Worm (Caenorhabditis elegans) whole organism, L4 larva: ENCODE measurements around the gene W02D7.12.

ENCODE experiments used
- F10B5.3 ChIP-seq: sonication (generic microtip); optimal IDR thresholded peaks from 2 replicates; lab custom pipeline; 2016; ENCODE audit warnings: mild to moderate bottlenecking, missing genetic modification characterization, missing compliant biosample characterization
- F26F4.8 ChIP-seq: fragments of 200-800 bp; sonication (Bioruptor generic); conservative IDR thresholded peaks from 2 replicates; pipeline ENCODE4 v1.3.6; 2022; ENCODE audit warnings: missing genetic modification characterization, missing compliant biosample characterization
- F37D6.2 ChIP-seq: sonication (generic microtip); optimal IDR thresholded peaks from 2 replicates; lab custom pipeline; 2016; ENCODE audit warnings: mild to moderate bottlenecking, missing genetic modification characterization, missing compliant biosample characterization
- F49E8.2 ChIP-seq: sonication (generic microtip); optimal IDR thresholded peaks from 2 replicates; lab custom pipeline; 2016; ENCODE audit warnings: missing compliant biosample characterization, mild to moderate bottlenecking, missing genetic modification characterization, borderline replicate concordance
- R02D3.7 ChIP-seq: fragments of 150-350 bp; sonication (generic microtip); optimal IDR thresholded peaks from 3 replicates; lab custom pipeline; 2014; ENCODE audit warnings: missing biosample characterization, missing genetic modification characterization
- T20F7.1 ChIP-seq: fragments of 200-800 bp; sonication (Bioruptor generic); optimal IDR thresholded peaks from 2 replicates; lab custom pipeline; 2018; ENCODE audit warnings: mild to moderate bottlenecking, missing genetic modification characterization, missing compliant biosample characterization
- T26A8.4 ChIP-seq: fragments of 200-800 bp; sonication (Bioruptor generic); IDR thresholded peaks from 2 replicates; pipeline ENCODE4 v1.3.6; 2022; ENCODE audit warnings: missing genetic modification characterization, missing compliant biosample characterization
- ZK546.5 ChIP-seq, 2 experiments: sonication (generic microtip); optimal IDR thresholded peaks; 2 replicates each; lab custom pipeline; 2017; ENCODE audit warnings: missing biosample characterization in 2 of 2, missing genetic modification characterization in 2 of 2
- arid-1 ChIP-seq: fragments of 200-800 bp; sonication (Bioruptor generic); conservative IDR thresholded peaks from 2 replicates; pipeline ENCODE4 v1.3.6; 2022; ENCODE audit warnings: missing genetic modification reagents, missing genetic modification characterization, missing compliant biosample characterization
- attf-4 ChIP-seq: sonication (generic microtip); optimal IDR thresholded peaks from 3 replicates; lab custom pipeline; 2017; ENCODE audit warnings: missing biosample characterization, missing genetic modification characterization
- ceh-82 ChIP-seq: sonication (generic microtip); optimal IDR thresholded peaks from 2 replicates; lab custom pipeline; 2017; ENCODE audit warnings: missing biosample characterization, missing genetic modification characterization
- cey-2 ChIP-seq: sonication (generic microtip); optimal IDR thresholded peaks from 3 replicates; lab custom pipeline; 2017; ENCODE audit warnings: missing genetic modification characterization, mild to moderate bottlenecking, missing compliant biosample characterization, antibody characterized with exemption, borderline replicate concordance; ENCODE audit not compliant: insufficient read depth
- daf-16 ChIP-seq, 3 experiments: sonication (generic microtip); optimal IDR thresholded peaks; 2 replicates each; lab custom pipeline; 2016 to 2017; ENCODE audit warnings: missing genetic modification characterization in 3 of 3, missing genetic modification reagents in 3 of 3, mild to moderate bottlenecking in 2 of 3, missing compliant biosample characterization in 2 of 3, missing biosample characterization in 1 of 3, moderate library complexity in 1 of 3
- dve-1 ChIP-seq: sonication (generic microtip); optimal IDR thresholded peaks from 2 replicates; lab custom pipeline; 2017; ENCODE audit warnings: antibody characterized with exemption, mild to moderate bottlenecking, missing genetic modification characterization, missing compliant biosample characterization; ENCODE audit not compliant: insufficient read depth
- hlh-30 ChIP-seq: sonication (generic microtip); optimal IDR thresholded peaks from 2 replicates; lab custom pipeline; 2017; ENCODE audit warnings: antibody characterized with exemption, mild to moderate bottlenecking, missing genetic modification characterization, missing compliant biosample characterization; ENCODE audit not compliant: insufficient read depth
- lin-15B ChIP-seq: fragments of 150-350 bp; sonication (generic microtip); optimal IDR thresholded peaks from 3 replicates; lab custom pipeline; 2014; ENCODE audit warnings: missing biosample characterization, missing genetic modification characterization
- lin-29 ChIP-seq: fragments of 200-800 bp; sonication (Bioruptor generic); IDR thresholded peaks from 2 replicates; pipeline ENCODE4 v1.3.6; 2022; ENCODE audit warnings: missing genetic modification reagents, missing genetic modification characterization, missing compliant biosample characterization
- lsy-2 ChIP-seq, 2 experiments: fragments of 150-350 bp in 1 of 2; sonication (generic microtip) in 1 of 2; optimal IDR thresholded peaks; 2 replicates each; lab custom pipeline; 2014 to 2017; ENCODE audit warnings: missing biosample characterization in 2 of 2, missing genetic modification characterization in 2 of 2
- mep-1 ChIP-seq: fragments of 150-350 bp; sonication (generic microtip); optimal IDR thresholded peaks from 3 replicates; lab custom pipeline; 2014; ENCODE audit warnings: missing biosample characterization, missing genetic modification characterization
- mes-2 ChIP-seq: sonication (generic microtip); optimal IDR thresholded peaks from 2 replicates; lab custom pipeline; 2016; ENCODE audit warnings: missing genotype, mild to moderate bottlenecking, missing genetic modification characterization, missing compliant biosample characterization; ENCODE audit not compliant: poor library complexity, severe bottlenecking
- mxl-3 ChIP-seq: fragments of 200-800 bp; sonication (Bioruptor generic); optimal IDR thresholded peaks from 2 replicates; lab custom pipeline; 2018; ENCODE audit warnings: mild to moderate bottlenecking, missing genetic modification characterization, missing compliant biosample characterization
- nhr-10 ChIP-seq: fragments of 150-350 bp; optimal IDR thresholded peaks from 2 replicates; lab custom pipeline; 2014; ENCODE audit warnings: missing biosample characterization, missing genetic modification characterization
- nhr-111 ChIP-seq: fragments of 200-800 bp; sonication (Bioruptor generic); optimal IDR thresholded peaks from 2 replicates; lab custom pipeline; 2018; ENCODE audit warnings: mild to moderate bottlenecking, missing genetic modification characterization, missing compliant biosample characterization
- nhr-41 ChIP-seq: fragments of 200-800 bp; sonication (Bioruptor generic); IDR thresholded peaks from 2 replicates; pipeline ENCODE4 v1.3.6; 2022; ENCODE audit warnings: missing genetic modification reagents, missing genetic modification characterization, missing compliant biosample characterization
- nhr-48 ChIP-seq: sonication (generic microtip); optimal IDR thresholded peaks from 2 replicates; lab custom pipeline; 2016; ENCODE audit warnings: mild to moderate bottlenecking, missing genetic modification characterization, missing compliant biosample characterization
- pqm-1 ChIP-seq: sonication (generic microtip); optimal IDR thresholded peaks from 2 replicates; lab custom pipeline; 2017; ENCODE audit warnings: missing biosample characterization, missing genetic modification characterization
- rbr-2 ChIP-seq: sonication (generic microtip); optimal IDR thresholded peaks from 2 replicates; lab custom pipeline; 2016; ENCODE audit warnings: missing genotype, missing genetic modification characterization, missing compliant biosample characterization
- saeg-2 ChIP-seq: fragments of 200-800 bp; sonication (Bioruptor generic); IDR thresholded peaks from 2 replicates; pipeline ENCODE4 v1.3.6; 2022; ENCODE audit warnings: missing genetic modification reagents, missing genetic modification characterization, missing compliant biosample characterization
- sdz-12 ChIP-seq: fragments of 200-800 bp; sonication (Bioruptor generic); optimal IDR thresholded peaks from 2 replicates; lab custom pipeline; 2018; ENCODE audit warnings: mild to moderate bottlenecking, missing genetic modification characterization, missing compliant biosample characterization
- set-16 ChIP-seq: fragments of 200-800 bp; sonication (Bioruptor generic); IDR thresholded peaks from 2 replicates; pipeline ENCODE4 v1.3.6; 2022; ENCODE audit warnings: missing genetic modification reagents, missing genetic modification characterization, missing compliant biosample characterization
- skn-1 ChIP-seq: fragments of 150-350 bp; optimal IDR thresholded peaks from 2 replicates; lab custom pipeline; 2014; ENCODE audit warnings: missing biosample characterization, missing genetic modification characterization
- spr-1 ChIP-seq: sonication (generic microtip); optimal IDR thresholded peaks from 2 replicates; lab custom pipeline; 2016; ENCODE audit warnings: mild to moderate bottlenecking, missing genetic modification characterization, missing compliant biosample characterization
- spr-3 ChIP-seq: fragments of 200-800 bp; sonication (Bioruptor generic); optimal IDR thresholded peaks from 2 replicates; lab custom pipeline; 2018; ENCODE audit warnings: mild to moderate bottlenecking, missing genetic modification characterization, missing compliant biosample characterization
- tag-97 ChIP-seq: fragments of 200-800 bp; sonication (Bioruptor generic); IDR thresholded peaks from 2 replicates; pipeline ENCODE4 v1.3.6; 2022; ENCODE audit warnings: missing genetic modification characterization, missing compliant biosample characterization
- tra-1 ChIP-seq: fragments of 200-800 bp; sonication (Bioruptor generic); IDR thresholded peaks from 2 replicates; pipeline ENCODE4 v1.3.6; 2022; ENCODE audit warnings: missing genetic modification reagents, missing genetic modification characterization, missing compliant biosample characterization
- unc-39 ChIP-seq: sonication (generic microtip); optimal IDR thresholded peaks from 2 replicates; lab custom pipeline; 2017; ENCODE audit warnings: missing biosample characterization, missing genetic modification characterization
- unc-62 ChIP-seq, 3 experiments: fragments of 150-350 bp in 1 of 3; sonication (generic microtip); optimal IDR thresholded peaks in 2 of 3; peaks in 1 of 3; 1 replicate in 1 of 3; 2 replicates in 2 of 3; lab custom pipeline; 2014 to 2017; ENCODE audit warnings: missing biosample characterization in 3 of 3, missing genetic modification characterization in 3 of 3, missing genetic modification reagents in 3 of 3, missing genotype in 1 of 3
- zag-1 ChIP-seq: fragments of 150-350 bp; optimal IDR thresholded peaks from 2 replicates; lab custom pipeline; 2014; ENCODE audit warnings: missing biosample characterization, missing genetic modification characterization
- zip-2 ChIP-seq: fragments of 150-350 bp; optimal IDR thresholded peaks from 2 replicates; lab custom pipeline; 2014; ENCODE audit warnings: missing biosample characterization, missing genetic modification characterization
- ztf-7 ChIP-seq: fragments of 150-350 bp; optimal IDR thresholded peaks from 2 replicates; lab custom pipeline; 2014; ENCODE audit warnings: missing biosample characterization, missing genetic modification characterization

The W02D7.12 gene

DNA sequence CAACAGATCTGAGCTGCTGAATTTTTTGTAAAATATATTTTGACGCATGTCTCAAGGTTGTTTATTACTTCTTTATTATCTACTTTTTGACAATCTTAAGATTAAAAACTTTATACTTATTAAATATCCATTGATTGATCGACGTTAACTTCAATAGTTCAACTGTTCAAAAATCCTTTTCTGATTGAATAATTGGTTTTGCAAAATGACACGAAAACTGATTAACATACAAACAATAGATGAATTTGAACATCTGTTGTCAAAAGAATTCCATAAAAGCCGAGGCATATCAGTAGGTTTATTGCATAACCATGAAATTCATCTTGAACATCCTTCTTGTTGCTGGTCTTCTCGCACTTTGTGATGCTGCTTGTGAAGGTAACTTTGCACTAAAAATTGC, at the start of gene W02D7.12:
W02D7.12 (plus strand) TSS at position 301 of the 400 bp plus-strand sequence.
- TF ChIP-seq nhr-48 (tag; lab: Kevin White, UChicago) (no peak), zip-2 (tag; lab: Kevin White, UChicago) (no peak)

DNA sequence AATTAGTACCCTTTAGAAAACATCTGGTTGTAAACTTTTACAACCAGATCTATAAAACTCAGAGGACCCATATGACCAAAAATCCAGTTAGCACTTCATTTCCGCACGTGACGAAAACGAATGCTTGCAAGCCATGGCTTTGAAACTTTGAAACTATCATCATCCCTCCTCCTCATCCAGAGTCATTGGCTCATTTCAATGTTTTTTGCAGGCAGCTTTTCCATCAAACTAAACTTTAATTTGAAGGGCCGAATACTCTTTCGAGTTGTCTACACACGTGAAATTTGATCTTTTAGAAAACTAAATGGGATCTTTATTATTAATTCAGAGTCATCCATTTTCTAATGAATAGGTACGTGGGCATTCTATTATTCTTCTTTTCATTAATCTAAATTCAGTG, 49.1 kb upstream of the W02D7.12 start:
- TF ChIP-seq nhr-41 (GFP tag; lab: Robert Waterston, UW) (no peak), daf-16 (GFP tag; optimal IDR thresholded peaks at IDR 0.05; lab: Kevin White, UChicago) (no peak), daf-16 (tag; optimal IDR thresholded peaks at IDR 0.05; lab: Kevin White, UChicago) (no peak), unc-62 (GFP tag; optimal IDR thresholded peaks at IDR 0.05 in 1 of 2; lab: Kevin White, UChicago) (peak in 1 of 2 experiments; percentile 94), unc-62 (tag; optimal IDR thresholded peaks at IDR 0.05; lab: Kevin White, UChicago) (no peak)

DNA sequence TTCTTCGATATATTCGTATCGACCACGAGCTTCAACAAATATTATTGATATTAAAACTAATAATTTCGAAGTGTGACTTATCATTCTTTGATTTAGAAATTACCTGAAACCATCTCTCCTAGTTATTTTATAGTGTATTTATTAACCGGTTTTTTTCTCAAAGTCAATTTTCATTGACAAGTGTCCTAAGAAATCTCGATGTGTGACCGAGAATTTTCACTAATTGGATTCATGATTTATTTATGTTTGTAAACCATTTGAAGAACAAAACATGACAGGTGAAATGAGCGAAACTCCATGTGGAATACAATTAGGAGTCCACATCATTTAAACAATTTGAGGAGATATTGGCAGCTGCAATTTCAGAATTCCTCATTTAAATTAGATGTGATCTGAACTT, 47.8 kb upstream of the W02D7.12 start, which contains the start of gene C16D9.8:
C16D9.8 (minus strand) TSS at position 101 of the 400 bp plus-strand sequence.
- TF ChIP-seq dve-1 (no peak), T26A8.4 (GFP tag; lab: Robert Waterston, UW) (no peak), lin-15B (tag; lab: Kevin White, UChicago) (no peak), F49E8.2 (no peak), tag-97 (GFP tag; lab: Robert Waterston, UW) (no peak), set-16 (no peak)

DNA sequence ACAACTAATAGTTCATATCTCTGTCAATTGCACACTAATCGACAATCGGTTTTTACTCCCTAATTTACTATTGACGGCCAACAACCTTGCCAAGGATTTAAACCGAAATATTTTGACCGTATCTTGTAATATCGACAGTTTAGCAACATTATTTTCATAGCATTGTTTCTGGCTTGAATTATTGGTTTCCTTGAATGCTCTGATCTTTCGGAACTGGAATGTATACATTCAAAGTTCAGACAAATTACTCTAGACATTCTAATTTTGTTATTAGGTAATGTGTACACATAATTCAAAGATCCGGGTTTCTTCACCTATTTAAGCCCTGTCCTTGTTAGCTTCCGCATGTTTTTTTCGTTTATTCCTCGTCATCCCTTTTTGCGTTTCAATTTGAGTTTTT, 47.4 kb upstream of the W02D7.12 start, which contains the start of gene C16D9.9:
C16D9.9 (plus strand) TSS at position 301 of the 400 bp plus-strand sequence.
- TF ChIP-seq mep-1 (tag; lab: Kevin White, UChicago): no peak
- TF ChIP-seq cey-2 (tag; lab: Kevin White, UChicago): no peak
- no peak for TF ChIP-seq lin-29 (GFP tag; lab: Robert Waterston, UW)
- TF ChIP-seq attf-4: no peak
- no peak for TF ChIP-seq spr-3 (GFP tag; lab: Kevin White, UChicago)
- no peak for TF ChIP-seq daf-16 (GFP tag; optimal IDR thresholded peaks at IDR 0.05; lab: Kevin White, UChicago)
- no peak for TF ChIP-seq daf-16 (tag; optimal IDR thresholded peaks at IDR 0.05; lab: Kevin White, UChicago)
- no peak for TF ChIP-seq pqm-1 (tag; lab: Kevin White, UChicago)
- no peak for TF ChIP-seq skn-1 (tag; lab: Kevin White, UChicago)
- no peak for TF ChIP-seq nhr-41 (GFP tag; lab: Robert Waterston, UW)
- TF ChIP-seq ZK546.5 (tag; optimal IDR thresholded peaks at IDR 0.05; lab: Kevin White, UChicago): no peak
- no peak for TF ChIP-seq zag-1 (tag; lab: Kevin White, UChicago)
- no peak for TF ChIP-seq lsy-2 (tag; optimal IDR thresholded peaks at IDR 0.05; lab: Kevin White, UChicago)
- TF ChIP-seq unc-39 (tag; lab: Kevin White, UChicago): no peak
- no peak for TF ChIP-seq sdz-12 (GFP tag; lab: Kevin White, UChicago)

DNA sequence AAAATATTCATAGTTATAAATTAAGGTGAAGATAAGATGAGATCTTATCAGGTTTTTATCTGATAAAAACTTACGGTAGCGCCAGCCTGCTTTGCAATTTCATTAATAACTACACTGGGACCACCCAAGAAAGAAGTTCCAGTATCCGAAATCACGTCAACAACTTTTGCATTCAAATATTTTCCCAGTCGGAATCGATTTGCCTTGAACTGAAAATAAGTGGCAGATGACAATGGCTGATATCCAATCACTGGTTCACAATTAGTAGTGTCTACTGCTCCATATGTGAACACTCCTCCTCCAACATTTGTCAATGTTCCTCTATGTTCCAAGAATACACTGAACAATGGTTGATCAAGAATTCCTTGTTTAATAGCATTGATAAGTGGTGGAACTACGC, 45.1 kb upstream of the W02D7.12 start, which contains the start of gene F21F8.5:
F21F8.5 (minus strand) TSS at position 101 of the 400 bp plus-strand sequence.
- TF ChIP-seq R02D3.7 (tag; lab: Kevin White, UChicago) (no peak), rbr-2 (tag; lab: Kevin White, UChicago) (no peak), mxl-3 (GFP tag; lab: Kevin White, UChicago) (no peak), saeg-2 (GFP tag; lab: Robert Waterston, UW) (no peak), F10B5.3 (no peak), unc-62 (GFP tag; optimal IDR thresholded peaks at IDR 0.05 in 1 of 2; lab: Kevin White, UChicago) (peak in 1 of 2 experiments; percentile 32), unc-62 (tag; optimal IDR thresholded peaks at IDR 0.05; lab: Kevin White, UChicago) (no peak), skn-1 (tag; lab: Kevin White, UChicago) (no peak)

DNA sequence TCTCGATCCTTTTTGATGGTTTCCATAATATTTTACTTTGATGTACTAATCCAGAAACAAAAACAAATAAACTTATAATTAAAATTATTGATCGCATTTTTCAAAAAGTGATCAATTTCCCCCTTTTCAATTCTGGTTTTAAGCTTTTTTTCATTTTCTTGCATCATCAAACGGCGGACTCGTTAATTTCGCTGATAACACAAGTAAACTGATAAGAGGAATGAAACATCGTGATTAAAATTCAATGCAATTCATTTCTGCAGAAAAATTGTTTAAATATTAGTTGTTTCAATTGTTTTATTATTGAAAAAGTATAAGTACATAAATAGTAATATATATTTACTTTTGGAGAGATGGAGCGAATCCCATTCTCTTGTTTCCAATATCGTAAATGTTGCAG, 44.0 kb upstream of the W02D7.12 start:
- TF ChIP-seq T20F7.1 (GFP tag; lab: Kevin White, UChicago) (peak; percentile 40), nhr-111 (GFP tag; lab: Kevin White, UChicago) (no peak), spr-1 (tag; lab: Kevin White, UChicago) (no peak), tra-1 (no peak), mes-2 (tag; lab: Kevin White, UChicago) (no peak), ztf-7 (tag; lab: Kevin White, UChicago) (peak; percentile 89), lin-29 (GFP tag; lab: Robert Waterston, UW) (no peak), F37D6.2 (no peak), lsy-2 (tag; optimal IDR thresholded peaks at IDR 0.05; lab: Kevin White, UChicago) (no peak), ceh-82 (tag; lab: Kevin White, UChicago) (no peak), pqm-1 (tag; lab: Kevin White, UChicago) (peak; percentile 93), hlh-30 (tag; lab: Kevin White, UChicago) (no peak), nhr-10 (tag; lab: Kevin White, UChicago) (peak; percentile 32), arid-1 (GFP tag; lab: Robert Waterston, UW) (no peak), dve-1 (peak; percentile 76), F26F4.8 (GFP tag; lab: Robert Waterston, UW) (no peak)
